Worm (Caenorhabditis elegans) whole organism, midembryonic: ENCODE data around the gene T01D1.8.

ENCODE experiments used
- flt-1 ChIP-seq: fragments of 200-800 bp; sonication (Bioruptor generic); IDR thresholded peaks from 2 replicates; pipeline ENCODE4 v1.3.6; 2022; ENCODE audit warnings: missing genetic modification characterization, missing compliant biosample characterization
- klf-2 ChIP-seq: fragments of 200-800 bp; sonication (Bioruptor generic); conservative IDR thresholded peaks from 2 replicates; pipeline ENCODE4 v1.3.6; 2022; ENCODE audit warnings: missing genetic modification reagents, missing genetic modification characterization, missing compliant biosample characterization
- med-1 ChIP-seq: sonication (generic microtip); optimal IDR thresholded peaks from 2 replicates; lab custom pipeline; 2017; ENCODE audit warnings: missing genetic modification characterization, mild to moderate bottlenecking, missing compliant biosample characterization, antibody characterized with exemption, missing genetic modification reagents; ENCODE audit not compliant: insufficient read depth
- ref-1 ChIP-seq: fragments of 200-800 bp; sonication (Bioruptor generic); conservative IDR thresholded peaks from 2 replicates; pipeline ENCODE4 v1.3.6; 2022; ENCODE audit warnings: missing genetic modification reagents, missing genetic modification characterization, missing compliant biosample characterization
- tab-1 ChIP-seq: fragments of 200-800 bp; sonication (Bioruptor generic); IDR thresholded peaks from 2 replicates; pipeline ENCODE4 v1.3.6; 2022; ENCODE audit warnings: missing genetic modification characterization, missing compliant biosample characterization
- ztf-23 ChIP-seq: fragments of 200-800 bp; sonication (Bioruptor generic); IDR thresholded peaks from 2 replicates; pipeline ENCODE4 v1.3.6; 2022; ENCODE audit warnings: missing genetic modification reagents, missing genetic modification characterization, missing compliant biosample characterization
- ztf-29 ChIP-seq: fragments of 200-800 bp; sonication (Bioruptor generic); IDR thresholded peaks from 2 replicates; pipeline ENCODE4 v1.3.6; 2022; ENCODE audit warnings: missing genetic modification reagents, missing genetic modification characterization, missing compliant biosample characterization

DNA sequence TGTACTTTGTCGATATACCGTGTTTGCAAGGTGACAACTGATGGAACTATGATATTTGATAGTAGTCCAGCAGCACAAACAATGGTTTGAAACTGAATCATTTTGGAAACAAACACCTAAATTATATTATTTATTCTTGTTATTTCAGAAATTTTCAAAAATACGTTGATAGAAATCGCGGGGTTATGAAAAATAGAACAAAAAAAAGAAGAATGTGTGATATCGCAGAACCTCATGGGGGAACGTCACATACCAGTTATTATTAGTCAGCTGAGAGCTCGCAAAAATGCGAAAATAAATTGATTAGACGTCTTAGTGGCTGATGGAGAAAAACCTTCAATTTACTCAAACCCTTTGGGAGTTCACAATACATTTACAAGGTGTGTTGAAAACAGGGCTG is 2.4 kb downstream of the T01D1.8 start, which contains the start of gene T01D1.5:
- TF ChIP-seq ref-1 (GFP tag; lab: Robert Waterston, UW) (no peak), ztf-29 (GFP tag; lab: Robert Waterston, UW) (no peak), ztf-23 (GFP tag; lab: Robert Waterston, UW) (no peak), klf-2 (GFP tag; lab: Robert Waterston, UW) (no peak), flt-1 (no peak), med-1 (GFP tag; lab: Kevin White, UChicago) (no peak), tab-1 (GFP tag; lab: Robert Waterston, UW) (no peak)
